Fruit fly (Drosophila melanogaster): ENCODE measurements around the gene roq.

DNA sequence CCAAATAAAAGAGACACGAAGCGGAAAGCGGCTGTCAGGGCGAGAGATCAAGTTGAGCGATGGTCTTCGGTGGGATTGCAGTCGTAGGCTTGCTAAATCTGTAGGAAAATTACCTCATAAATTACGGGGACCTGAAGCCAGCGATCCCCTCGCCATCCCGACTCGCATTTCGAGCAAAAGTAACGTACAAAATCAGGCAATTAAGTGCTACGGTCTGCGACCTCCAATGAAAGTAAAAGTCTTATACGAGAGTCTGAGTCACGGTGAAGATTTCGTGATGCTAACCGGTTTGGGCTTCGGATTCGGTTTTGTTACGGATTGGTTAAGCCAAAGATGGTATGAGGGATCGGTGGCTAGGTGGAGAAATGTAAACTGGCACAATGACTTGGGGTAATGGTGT lies 38.5 kb downstream of the roq start:
- TF ChIP-seq ss (GFP tag; optimal IDR thresholded peaks at IDR 0.05) (no peak), cyc (GFP tag; optimal IDR thresholded peaks at IDR 0.05) (no peak), Sox102F (GFP tag; optimal IDR thresholded peaks at IDR 0.05) (no peak), net (GFP tag; optimal IDR thresholded peaks at IDR 0.05) (no peak)
